Worm (Caenorhabditis elegans) whole organism, young adult: ENCODE results near the gene Y38E10A.28.
"Not testable (repeated sequence)": the region's sequence is repeated elsewhere in the genome, so short reads cannot be mapped to it uniquely, and the experiment has no call there.

Experiments
- B0035.1 ChIP-seq: sonication (generic microtip); optimal IDR thresholded peaks from 2 replicates; lab custom pipeline; 2016; ENCODE audit warnings: missing genetic modification characterization, mild to moderate bottlenecking, missing compliant biosample characterization, missing genotype, missing genetic modification reagents
- B0261.1 ChIP-seq: sonication (generic microtip); optimal IDR thresholded peaks from 2 replicates; lab custom pipeline; 2016; ENCODE audit warnings: mild to moderate bottlenecking, missing genetic modification characterization, moderate library complexity, missing compliant biosample characterization
- D2030.7 ChIP-seq: fragments of 200-800 bp; sonication (Bioruptor generic); IDR thresholded peaks from 2 replicates; pipeline ENCODE4 v1.3.6; 2022; ENCODE audit warnings: missing genetic modification reagents, missing genetic modification characterization, missing compliant biosample characterization
- F10E7.11 ChIP-seq: sonication (generic microtip); optimal IDR thresholded peaks from 2 replicates; lab custom pipeline; 2017; ENCODE audit warnings: mild to moderate bottlenecking, missing genetic modification characterization, moderate library complexity, missing compliant biosample characterization
- F49E8.2 ChIP-seq: sonication (generic microtip); optimal IDR thresholded peaks from 3 replicates; lab custom pipeline; 2017; ENCODE audit warnings: missing genetic modification characterization, mild to moderate bottlenecking, missing compliant biosample characterization, antibody characterized with exemption, moderate library complexity; ENCODE audit not compliant: insufficient read depth
- K11D2.4 ChIP-seq: fragments of 200-800 bp; sonication (Bioruptor generic); IDR thresholded peaks from 2 replicates; pipeline ENCODE4 v1.3.6; 2022; ENCODE audit warnings: missing genetic modification reagents, missing genetic modification characterization, missing compliant biosample characterization
- T07F8.4 ChIP-seq: sonication (generic microtip); optimal IDR thresholded peaks from 2 replicates; lab custom pipeline; 2016; ENCODE audit warnings: mild to moderate bottlenecking, missing genetic modification characterization, moderate library complexity, missing compliant biosample characterization
- T26A5.8 ChIP-seq: sonication (generic microtip); optimal IDR thresholded peaks from 2 replicates; lab custom pipeline; 2016; ENCODE audit warnings: missing genetic modification characterization, missing compliant biosample characterization
- Y53G8AR.9 ChIP-seq: fragments of 200-800 bp; sonication (Bioruptor generic); conservative IDR thresholded peaks from 2 replicates; pipeline ENCODE4 v1.3.6; 2022; ENCODE audit warnings: missing genetic modification reagents, missing genetic modification characterization, missing compliant biosample characterization
- Y56A3A.18 ChIP-seq: fragments of 200-800 bp; sonication (Bioruptor generic); IDR thresholded peaks from 2 replicates; pipeline ENCODE4 v1.3.6; 2022; ENCODE audit warnings: missing genetic modification reagents, missing genetic modification characterization, missing compliant biosample characterization
- Y79H2A.3 ChIP-seq: fragments of 200-800 bp; sonication (Bioruptor generic); conservative IDR thresholded peaks from 2 replicates; pipeline ENCODE4 v1.3.6; 2022; ENCODE audit warnings: missing genetic modification reagents, missing genetic modification characterization, missing compliant biosample characterization
- ZK185.1 ChIP-seq: sonication (generic microtip); optimal IDR thresholded peaks from 2 replicates; lab custom pipeline; 2016; ENCODE audit warnings: mild to moderate bottlenecking, missing genetic modification characterization, missing compliant biosample characterization; ENCODE audit not compliant: poor library complexity, severe bottlenecking
- aptf-2 ChIP-seq: fragments of 200-800 bp; sonication (Bioruptor generic); conservative IDR thresholded peaks from 2 replicates; pipeline ENCODE4 v1.3.6; 2022; ENCODE audit warnings: missing genetic modification reagents, missing genetic modification characterization, missing compliant biosample characterization
- attf-3 ChIP-seq: fragments of 200-800 bp; sonication (Bioruptor generic); conservative IDR thresholded peaks from 2 replicates; pipeline ENCODE4 v1.3.6; 2022; ENCODE audit warnings: missing genetic modification reagents, missing genetic modification characterization, missing compliant biosample characterization
- bed-1 ChIP-seq: fragments of 200-800 bp; sonication (Bioruptor generic); IDR thresholded peaks from 2 replicates; pipeline ENCODE4 v1.3.6; 2022; ENCODE audit warnings: missing genetic modification reagents, missing genetic modification characterization, missing compliant biosample characterization
- ccch-3 ChIP-seq: fragments of 200-800 bp; sonication (Bioruptor generic); optimal IDR thresholded peaks from 2 replicates; lab custom pipeline; 2018; ENCODE audit warnings: mild to moderate bottlenecking, missing genetic modification characterization, missing compliant biosample characterization
- ceh-58 ChIP-seq: fragments of 200-800 bp; sonication (Bioruptor generic); IDR thresholded peaks from 2 replicates; pipeline ENCODE4 v1.3.6; 2022; ENCODE audit warnings: missing genetic modification characterization, missing compliant biosample characterization
- ceh-91 ChIP-seq: fragments of 200-800 bp; sonication (Bioruptor generic); IDR thresholded peaks from 2 replicates; pipeline ENCODE4 v1.3.6; 2022; ENCODE audit warnings: missing genetic modification reagents, missing genetic modification characterization, missing compliant biosample characterization
- die-1 ChIP-seq: sonication (generic microtip); optimal IDR thresholded peaks from 2 replicates; lab custom pipeline; 2016; ENCODE audit warnings: missing genotype, mild to moderate bottlenecking, missing genetic modification characterization, missing compliant biosample characterization
- egrh-3 ChIP-seq: fragments of 200-800 bp; sonication (Bioruptor generic); IDR thresholded peaks from 2 replicates; pipeline ENCODE4 v1.3.6; 2022; ENCODE audit warnings: missing genetic modification reagents, missing genetic modification characterization, missing compliant biosample characterization
- gei-17 ChIP-seq: fragments of 200-800 bp; sonication (Bioruptor generic); optimal IDR thresholded peaks from 2 replicates; lab custom pipeline; 2018; ENCODE audit warnings: mild to moderate bottlenecking, missing genetic modification characterization, missing compliant biosample characterization
- him-1 ChIP-seq: sonication (generic microtip); optimal IDR thresholded peaks from 2 replicates; lab custom pipeline; 2016; ENCODE audit warnings: missing genotype, missing genetic modification reagents, missing genetic modification characterization, missing compliant biosample characterization
- hlh-26 ChIP-seq: fragments of 200-800 bp; sonication (Bioruptor generic); conservative IDR thresholded peaks from 2 replicates; pipeline ENCODE4 v1.3.6; 2022; ENCODE audit warnings: missing genetic modification reagents, missing genetic modification characterization, missing compliant biosample characterization
- lin-26 ChIP-seq: fragments of 200-800 bp; sonication (Bioruptor generic); IDR thresholded peaks from 2 replicates; pipeline ENCODE4 v1.3.6; 2022; ENCODE audit warnings: missing genetic modification reagents, missing genetic modification characterization, missing compliant biosample characterization
- lin-40 ChIP-seq: sonication (generic microtip); optimal IDR thresholded peaks from 2 replicates; lab custom pipeline; 2016; ENCODE audit warnings: missing genetic modification characterization, mild to moderate bottlenecking, missing compliant biosample characterization, missing genotype, missing genetic modification reagents
- lsl-1 ChIP-seq: fragments of 200-800 bp; sonication (Bioruptor generic); optimal IDR thresholded peaks from 2 replicates; lab custom pipeline; 2018; ENCODE audit warnings: mild to moderate bottlenecking, missing genetic modification characterization, moderate library complexity, missing compliant biosample characterization
- madf-3 ChIP-seq: fragments of 200-800 bp; sonication (Bioruptor generic); IDR thresholded peaks from 2 replicates; pipeline ENCODE4 v1.3.6; 2022; ENCODE audit warnings: missing genetic modification reagents, missing genetic modification characterization, missing compliant biosample characterization
- nfyb-1 ChIP-seq: fragments of 200-800 bp; sonication (Bioruptor generic); IDR thresholded peaks from 2 replicates; pipeline ENCODE4 v1.3.6; 2022; ENCODE audit warnings: missing genetic modification reagents, missing genetic modification characterization, missing compliant biosample characterization
- nhr-90 ChIP-seq: sonication (generic microtip); optimal IDR thresholded peaks from 2 replicates; lab custom pipeline; 2016; ENCODE audit warnings: missing genotype, mild to moderate bottlenecking, missing genetic modification characterization, missing compliant biosample characterization
- pha-4 ChIP-seq: fragments of 150-350 bp; sonication (generic microtip); optimal IDR thresholded peaks from 2 replicates; lab custom pipeline; 2014; ENCODE audit warnings: missing biosample characterization, missing genetic modification reagents, missing genetic modification characterization
- rcor-1 ChIP-seq: fragments of 200-800 bp; sonication (Bioruptor generic); IDR thresholded peaks from 2 replicates; pipeline ENCODE4 v1.3.6; 2022; ENCODE audit warnings: missing genetic modification reagents, missing genetic modification characterization, missing compliant biosample characterization
- sea-2 ChIP-seq: fragments of 200-800 bp; sonication (Bioruptor generic); IDR thresholded peaks from 2 replicates; pipeline ENCODE4 v1.3.6; 2022; ENCODE audit warnings: missing genetic modification characterization, missing compliant biosample characterization
- snpc-1.1 ChIP-seq: sonication (generic microtip); optimal IDR thresholded peaks from 2 replicates; lab custom pipeline; 2017; ENCODE audit warnings: missing genetic modification characterization, mild to moderate bottlenecking, missing compliant biosample characterization, antibody characterized with exemption, moderate library complexity, missing genotype, missing genetic modification reagents; ENCODE audit not compliant: insufficient read depth
- snpc-3.4 ChIP-seq: sonication (generic microtip); optimal IDR thresholded peaks from 2 replicates; lab custom pipeline; 2017; ENCODE audit warnings: missing genetic modification characterization, mild to moderate bottlenecking, missing compliant biosample characterization, antibody characterized with exemption, moderate library complexity, missing genotype, missing genetic modification reagents
- somi-1 ChIP-seq: fragments of 200-800 bp; sonication (Bioruptor generic); optimal IDR thresholded peaks from 2 replicates; lab custom pipeline; 2018; ENCODE audit warnings: mild to moderate bottlenecking, missing genetic modification characterization, missing compliant biosample characterization
- unc-62 ChIP-seq: fragments of 150-350 bp; optimal IDR thresholded peaks from 2 replicates; lab custom pipeline; 2014; ENCODE audit warnings: missing biosample characterization, missing genetic modification reagents, missing genetic modification characterization
- xnd-1 ChIP-seq: sonication (generic microtip); optimal IDR thresholded peaks from 2 replicates; lab custom pipeline; 2016; ENCODE audit warnings: missing genotype, missing genetic modification reagents, missing genetic modification characterization, missing compliant biosample characterization
- ztf-18 ChIP-seq: sonication (generic microtip); optimal IDR thresholded peaks from 2 replicates; lab custom pipeline; 2016; ENCODE audit warnings: missing genotype, mild to moderate bottlenecking, missing genetic modification characterization, missing compliant biosample characterization
- ztf-22 ChIP-seq: fragments of 200-800 bp; sonication (Bioruptor generic); optimal IDR thresholded peaks from 2 replicates; lab custom pipeline; 2018; ENCODE audit warnings: mild to moderate bottlenecking, missing genetic modification characterization, moderate library complexity, missing compliant biosample characterization
- ztf-25 ChIP-seq: fragments of 200-800 bp; sonication (Bioruptor generic); IDR thresholded peaks from 2 replicates; pipeline ENCODE4 v1.3.6; 2022; ENCODE audit warnings: missing genetic modification reagents, missing genetic modification characterization, missing compliant biosample characterization
- ztf-26 ChIP-seq: sonication (generic microtip); optimal IDR thresholded peaks from 2 replicates; lab custom pipeline; 2017; ENCODE audit warnings: missing genetic modification characterization, missing compliant biosample characterization
- ztf-3 ChIP-seq: fragments of 200-800 bp; sonication (Bioruptor generic); optimal IDR thresholded peaks from 2 replicates; lab custom pipeline; 2018; ENCODE audit warnings: mild to moderate bottlenecking, missing genetic modification characterization, missing compliant biosample characterization

Gene Y38E10A.28

DNA sequence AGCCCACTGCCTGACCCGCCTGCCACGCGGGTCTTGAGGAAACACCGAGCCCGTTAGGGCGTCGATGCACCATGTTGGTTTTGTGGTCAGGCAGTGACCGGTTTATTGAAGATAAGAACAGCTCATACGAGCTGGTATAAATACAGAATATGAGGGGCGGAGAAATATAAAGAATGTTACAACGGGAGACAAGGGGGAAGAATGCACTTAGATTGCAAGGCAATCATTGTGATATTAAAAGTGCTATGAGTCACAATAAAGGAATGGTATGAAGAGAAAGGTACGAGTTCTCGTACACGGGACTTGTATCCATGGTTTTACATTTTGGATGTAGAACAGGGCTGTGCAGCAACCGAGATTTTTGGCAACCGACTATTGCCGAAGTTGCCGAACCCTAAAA lies 5.1 kb upstream of the Y38E10A.28 start, which contains the start of gene Y38E10A.14:
Y38E10A.14 (minus strand) TSS at position 101 of the 400 bp plus-strand sequence.
- TF ChIP-seq ZK185.1; madf-3 (GFP tag; lab: Robert Waterston, UW); pha-4 (tag; lab: Kevin White, UChicago): not testable (repeated sequence)
- TF ChIP-seq, all 124 proteins: peak for 0; not testable (repeated sequence) for 124

DNA sequence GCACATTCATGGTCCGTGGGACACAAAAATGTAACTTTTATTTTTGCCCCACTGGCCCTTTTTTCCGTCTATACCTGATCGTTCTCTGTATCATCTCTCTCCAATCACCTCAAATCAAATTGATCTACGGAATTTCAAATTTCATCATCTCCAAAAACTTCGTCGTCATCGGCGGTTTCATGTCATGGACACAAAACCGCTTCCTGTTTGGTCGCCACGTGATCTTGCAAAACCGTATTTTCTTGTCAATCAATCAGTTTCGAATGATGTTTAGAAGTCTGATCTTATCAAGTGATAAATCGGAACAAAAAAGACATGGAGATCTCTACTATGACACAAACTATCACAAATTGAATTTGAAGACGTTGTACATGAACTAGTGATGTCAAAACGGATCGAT lies 3.8 kb upstream of the Y38E10A.28 start:
- no peak for TF ChIP-seq rcor-1 (GFP tag; lab: Robert Waterston, UW)
- TF ChIP-seq lin-40 (tag; lab: Kevin White, UChicago): peak; percentile 37
- TF ChIP-seq ztf-26: peak; percentile 8

- no peak for TF ChIP-seq bed-1 (GFP tag; lab: Robert Waterston, UW)
- no peak for TF ChIP-seq unc-62 (GFP tag; lab: Kevin White, UChicago)
- no peak for TF ChIP-seq B0035.1
- no peak for TF ChIP-seq attf-3 (GFP tag; lab: Robert Waterston, UW)
- no peak for TF ChIP-seq snpc-1.1
- no peak for TF ChIP-seq D2030.7 (GFP tag; lab: Robert Waterston, UW)
- TF ChIP-seq ztf-25: no peak
- no peak for TF ChIP-seq F10E7.11
- TF ChIP-seq nhr-90 (tag; lab: Kevin White, UChicago): no peak
- TF ChIP-seq, all 124 proteins: peak for 0
Observed at ce11 chrII:12626120-12626624, 3.3 kb upstream of the Y38E10A.28 start.

DNA sequence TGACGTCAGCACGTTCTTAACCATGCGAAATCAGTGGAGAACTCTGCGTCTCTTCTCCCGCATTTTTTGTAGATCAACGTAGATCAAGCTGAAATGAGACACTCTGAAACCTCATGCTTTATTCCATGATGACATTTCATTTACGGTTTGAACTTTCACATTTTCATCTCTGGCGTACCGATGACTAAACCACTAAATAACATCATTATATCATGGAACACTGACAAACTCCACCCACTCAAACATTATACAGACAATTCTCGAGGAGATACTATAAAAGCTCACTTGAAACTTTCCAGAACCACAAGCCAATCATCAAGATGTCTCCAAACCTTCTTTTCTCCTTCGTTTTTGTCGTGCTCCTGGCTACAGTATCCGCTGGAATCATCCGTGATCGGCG lies 2.6 kb upstream of the Y38E10A.28 start, which contains the start of gene nspe-7:
nspe-7 (plus strand) TSS at position 301 of the 400 bp plus-strand sequence.
- no peak for TF ChIP-seq die-1
- TF ChIP-seq ztf-26: no peak
- TF ChIP-seq Y56A3A.18 (GFP tag; lab: Robert Waterston, UW): no peak
- no peak for TF ChIP-seq nhr-90 (tag; lab: Kevin White, UChicago)
- no peak for TF ChIP-seq snpc-3.4
- TF ChIP-seq ztf-22 (GFP tag; lab: Kevin White, UChicago): no peak
- TF ChIP-seq lin-26 (GFP tag; lab: Robert Waterston, UW): no peak
- no peak for TF ChIP-seq gei-17
- TF ChIP-seq ztf-18 (tag; lab: Kevin White, UChicago): no peak
- TF ChIP-seq ceh-58 (GFP tag; lab: Robert Waterston, UW): no peak
- TF ChIP-seq T26A5.8 (tag; lab: Kevin White, UChicago): no peak
- TF ChIP-seq lsl-1 (GFP tag; lab: Kevin White, UChicago): no peak
- no peak for TF ChIP-seq sea-2 (GFP tag; lab: Robert Waterston, UW)
- TF ChIP-seq nfyb-1 (GFP tag; lab: Robert Waterston, UW): no peak
- no peak for TF ChIP-seq Y79H2A.3 (GFP tag; lab: Robert Waterston, UW)
- no peak for TF ChIP-seq F49E8.2 (tag; lab: Kevin White, UChicago)
- TF ChIP-seq xnd-1 (tag; lab: Kevin White, UChicago): no peak
- no peak for TF ChIP-seq somi-1 (GFP tag; lab: Kevin White, UChicago)

DNA sequence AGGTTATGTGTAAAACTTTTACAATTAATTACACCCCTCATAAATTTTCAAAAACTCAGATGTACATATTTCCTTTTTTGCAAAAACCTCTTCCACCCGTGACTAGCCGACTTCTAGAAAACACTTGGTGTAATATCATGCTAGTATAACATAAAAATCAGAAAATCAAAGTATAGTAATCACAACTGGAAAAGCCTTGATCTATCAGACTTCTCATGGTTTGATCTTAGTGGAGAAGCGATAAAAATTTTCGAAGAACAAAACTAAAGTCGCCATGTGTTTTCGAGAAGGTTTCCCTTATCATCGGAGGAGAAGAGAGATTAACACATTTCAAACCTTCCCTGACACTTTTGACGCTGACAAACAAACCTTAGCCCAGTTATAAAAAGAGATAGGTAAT lies 921 bp upstream of the Y38E10A.28 start, which contains the start of gene nspe-5:
nspe-5 (plus strand) TSS at position 301 of the 400 bp plus-strand sequence.
- TF ChIP-seq somi-1 (GFP tag; lab: Kevin White, UChicago): no peak
- no peak for TF ChIP-seq aptf-2
- no peak for TF ChIP-seq Y53G8AR.9 (GFP tag; lab: Robert Waterston, UW)
- TF ChIP-seq K11D2.4: no peak
- no peak for TF ChIP-seq B0261.1
- TF ChIP-seq F10E7.11: no peak
- TF ChIP-seq hlh-26 (GFP tag; lab: Robert Waterston, UW): no peak
- TF ChIP-seq ztf-3 (GFP tag; lab: Kevin White, UChicago): no peak
- no peak for TF ChIP-seq T07F8.4 (tag; lab: Kevin White, UChicago)
- no peak for TF ChIP-seq ccch-3
- TF ChIP-seq egrh-3 (GFP tag; lab: Robert Waterston, UW): no peak
- no peak for TF ChIP-seq ceh-91 (GFP tag; lab: Robert Waterston, UW)
- TF ChIP-seq him-1: no peak
